Worm (Caenorhabditis elegans): ENCODE measurements around the gene math-38.

DNA sequence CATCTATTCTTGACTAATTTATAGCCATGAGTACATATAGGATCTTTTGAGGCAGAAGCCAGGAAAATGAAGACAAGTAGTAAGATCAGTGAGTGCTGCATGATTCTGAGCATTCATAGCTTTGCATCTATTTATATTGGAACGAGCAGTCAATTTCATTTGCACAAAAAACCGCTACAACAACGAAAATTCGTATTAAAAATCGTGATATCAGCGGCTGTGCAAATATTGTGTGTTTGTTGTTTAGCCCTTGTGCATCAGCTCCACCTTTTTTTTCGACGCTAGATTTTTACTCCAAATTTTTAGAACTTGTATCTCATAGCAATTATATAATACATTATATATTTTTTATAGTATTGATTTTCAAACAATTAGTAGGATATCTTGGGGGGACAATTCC, 4.4 kb upstream of the math-38 start, which contains the start of gene clec-21:
- TF ChIP-seq ceh-6 (GFP tag; optimal IDR thresholded peaks at IDR 0.05), result no peak
- TF ChIP-seq ceh-2 (tag; optimal IDR thresholded peaks at IDR 0.05), result no peak
- TF ChIP-seq unc-86 (tag; optimal IDR thresholded peaks at IDR 0.05), result no peak
- no peak for TF ChIP-seq dve-1 (tag; optimal IDR thresholded peaks at IDR 0.05)
- TF ChIP-seq ceh-45 (GFP tag; IDR thresholded peaks at IDR 0.05), result no peak
